Fruit fly (Drosophila melanogaster) whole organism, embryonic: ENCODE results near the gene CG33511.

Source experiments
- Adf1 ChIP-seq: fragments of 200-800 bp; sonication (Bioruptor generic); IDR thresholded peaks from 2 replicates; pipeline ENCODE4 v1.3.6; 2022; ENCODE audit warnings: missing biosample characterization, missing genetic modification characterization
- Aef1 ChIP-seq: fragments of 200-800 bp; sonication (Bioruptor generic); IDR thresholded peaks from 3 replicates; pipeline ENCODE4 v1.3.6; 2022; ENCODE audit warnings: missing biosample characterization, missing genetic modification characterization
- B-H1 ChIP-seq: fragments of 200-800 bp; sonication (Bioruptor generic); IDR thresholded peaks from 3 replicates; pipeline ENCODE4 v1.3.6; 2022; ENCODE audit warnings: missing biosample characterization, missing genetic modification characterization
- BEAF-32 ChIP-seq: fragments of 200-800 bp; sonication (Bioruptor generic); optimal IDR thresholded peaks from 3 replicates; lab custom pipeline; 2017; ENCODE audit warnings: missing biosample characterization, missing genetic modification characterization, mild to moderate bottlenecking, moderate library complexity, missing genetic modification reagents
- CG10321 ChIP-seq: fragments of 200-800 bp; sonication (Bioruptor generic); IDR thresholded peaks from 2 replicates; pipeline ENCODE4 v1.3.6; 2022; ENCODE audit warnings: missing biosample characterization, missing genetic modification characterization
- CG12155 ChIP-seq: fragments of 200-800 bp; sonication (Bioruptor generic); optimal IDR thresholded peaks from 3 replicates; lab custom pipeline; 2016; ENCODE audit warnings: missing biosample characterization, missing genetic modification characterization
- CG12391 ChIP-seq: fragments of 200-800 bp; sonication (Bioruptor generic); optimal IDR thresholded peaks from 3 replicates; lab custom pipeline; 2018; ENCODE audit warnings: missing biosample characterization, mild to moderate bottlenecking, missing genetic modification characterization, moderate library complexity
- CG13287 ChIP-seq: fragments of 200-800 bp; sonication (Bioruptor generic); IDR thresholded peaks from 2 replicates; pipeline ENCODE4 v1.3.6; 2022; ENCODE audit warnings: missing biosample characterization, missing genetic modification characterization; ENCODE audit not compliant: partially characterized antibody
- CG15011 ChIP-seq: fragments of 200-800 bp; sonication (Bioruptor generic); optimal IDR thresholded peaks from 3 replicates; lab custom pipeline; 2018; ENCODE audit warnings: missing biosample characterization, mild to moderate bottlenecking, missing genetic modification characterization
- CG15601 ChIP-seq: fragments of 200-800 bp; sonication (Bioruptor generic); optimal IDR thresholded peaks from 3 replicates; lab custom pipeline; 2019; ENCODE audit warnings: missing biosample characterization, mild to moderate bottlenecking, missing genetic modification characterization, moderate library complexity
- CG1602 ChIP-seq: fragments of 200-800 bp; sonication (Bioruptor generic); optimal IDR thresholded peaks from 3 replicates; lab custom pipeline; 2016; ENCODE audit warnings: missing biosample characterization, missing genetic modification characterization
- CG16815 ChIP-seq: fragments of 200-800 bp; sonication (Bioruptor generic); optimal IDR thresholded peaks from 3 replicates; lab custom pipeline; 2017; ENCODE audit warnings: missing biosample characterization, mild to moderate bottlenecking, missing genetic modification characterization
- CG3163 ChIP-seq: fragments of 200-800 bp; sonication (Bioruptor generic); optimal IDR thresholded peaks from 3 replicates; lab custom pipeline; 2016; ENCODE audit warnings: missing biosample characterization, missing genetic modification characterization
- CG32767 ChIP-seq: fragments of 200-800 bp; sonication (Bioruptor generic); IDR thresholded peaks from 2 replicates; pipeline ENCODE4 v1.3.6; 2022; ENCODE audit warnings: missing biosample characterization, missing genetic modification characterization
- CG32772 ChIP-seq: fragments of 200-800 bp; sonication (Bioruptor generic); IDR thresholded peaks from 2 replicates; pipeline ENCODE4 v1.3.6; 2022; ENCODE audit warnings: missing biosample characterization, missing genetic modification characterization
- CG33213 ChIP-seq: fragments of 200-800 bp; sonication (Bioruptor generic); optimal IDR thresholded peaks from 3 replicates; lab custom pipeline; 2016; ENCODE audit warnings: missing biosample characterization, missing genetic modification characterization
- CG43689 ChIP-seq: fragments of 200-800 bp; sonication (Bioruptor generic); IDR thresholded peaks from 2 replicates; pipeline ENCODE4 v1.3.6; 2022; ENCODE audit warnings: missing biosample characterization, missing genetic modification characterization
- CG6791 ChIP-seq: fragments of 200-800 bp; sonication (Bioruptor generic); IDR thresholded peaks from 3 replicates; pipeline ENCODE4 v1.3.6; 2022; ENCODE audit warnings: missing biosample characterization, missing genetic modification characterization; ENCODE audit not compliant: partially characterized antibody
- CG6813 ChIP-seq: fragments of 200-800 bp; sonication (Bioruptor generic); optimal IDR thresholded peaks from 2 replicates; lab custom pipeline; 2017; ENCODE audit warnings: missing biosample characterization, missing genetic modification characterization, mild to moderate bottlenecking, moderate library complexity, missing genetic modification reagents
- CG7786 ChIP-seq: fragments of 200-800 bp; sonication (Bioruptor generic); optimal IDR thresholded peaks from 2 replicates; lab custom pipeline; 2016; ENCODE audit warnings: missing biosample characterization, missing genetic modification characterization
- CG8388 ChIP-seq: fragments of 200-800 bp; sonication (Bioruptor generic); optimal IDR thresholded peaks from 2 replicates; lab custom pipeline; 2019; ENCODE audit warnings: missing biosample characterization, mild to moderate bottlenecking, missing genetic modification characterization, moderate library complexity
- Chrac-16 ChIP-seq: fragments of 200-800 bp; sonication (Bioruptor generic); optimal IDR thresholded peaks from 3 replicates; lab custom pipeline; 2016; ENCODE audit warnings: missing biosample characterization, missing genetic modification characterization
- D ChIP-seq, 2 experiments: fragments of 200-800 bp in 1 of 2; fragments of >200 bp in 1 of 2; sonication (Bioruptor generic) in 1 of 2; optimal IDR thresholded peaks; 2 replicates in 1 of 2; 3 replicates in 1 of 2; lab custom pipeline; 2017; ENCODE audit warnings: mild to moderate bottlenecking in 1 of 2, missing biosample characterization in 1 of 2, missing genetic modification characterization in 1 of 2, missing genetic modification reagents in 1 of 2
- Dll ChIP-seq: fragments of 200-800 bp; sonication (Bioruptor generic); IDR thresholded peaks from 4 replicates; pipeline ENCODE4 v1.3.6; 2022; ENCODE audit warnings: missing biosample characterization, missing genetic modification characterization; ENCODE audit not compliant: partially characterized antibody
- Doc3 ChIP-seq: fragments of 200-800 bp; sonication (Bioruptor generic); IDR thresholded peaks from 3 replicates; pipeline ENCODE4 v1.3.6; 2022; ENCODE audit warnings: missing biosample characterization, missing genetic modification characterization; ENCODE audit not compliant: partially characterized antibody
- Elba2 ChIP-seq: fragments of 200-800 bp; sonication (Bioruptor generic); optimal IDR thresholded peaks from 3 replicates; lab custom pipeline; 2016; ENCODE audit warnings: missing biosample characterization, missing genetic modification characterization
- Ets65A ChIP-seq: fragments of 200-800 bp; sonication (Bioruptor generic); peaks from one replicate; lab custom pipeline; 2016; ENCODE audit warnings: missing biosample characterization, missing genetic modification characterization
- GATAe ChIP-seq: fragments of 200-800 bp; sonication (Bioruptor generic); conservative IDR thresholded peaks from 2 replicates; pipeline ENCODE4 v1.3.6; 2022; ENCODE audit warnings: missing biosample characterization, missing genetic modification characterization
- MESR4 ChIP-seq: fragments of 200-800 bp; sonication (Bioruptor generic); optimal IDR thresholded peaks from 2 replicates; lab custom pipeline; 2018; ENCODE audit warnings: missing biosample characterization, mild to moderate bottlenecking, missing genetic modification characterization, moderate library complexity
- Oli ChIP-seq: fragments of 200-800 bp; sonication (Bioruptor generic); optimal IDR thresholded peaks from 2 replicates; lab custom pipeline; 2018; ENCODE audit warnings: missing biosample characterization, mild to moderate bottlenecking, missing genetic modification characterization, moderate library complexity
- Taf1 ChIP-seq: fragments of 200-800 bp; sonication (Bioruptor generic); IDR thresholded peaks from 2 replicates; pipeline ENCODE4 v1.3.6; 2022; ENCODE audit warnings: missing biosample characterization, missing genetic modification characterization
- Tbp ChIP-seq: fragments of >200 bp; optimal IDR thresholded peaks from 2 replicates; lab custom pipeline; 2018; ENCODE audit warnings: missing biosample characterization, missing genetic modification characterization
- Xrp1 ChIP-seq: fragments of 200-800 bp; sonication (Bioruptor generic); IDR thresholded peaks from 2 replicates; pipeline ENCODE4 v1.3.6; 2022; ENCODE audit warnings: missing biosample characterization, missing genetic modification characterization
- amos ChIP-seq: fragments of 200-800 bp; sonication (Bioruptor generic); IDR thresholded peaks from 2 replicates; pipeline ENCODE4 v1.3.6; 2022; ENCODE audit warnings: missing biosample characterization, missing genetic modification characterization; ENCODE audit not compliant: partially characterized antibody
- crc ChIP-seq: fragments of 200-800 bp; sonication (Bioruptor generic); optimal IDR thresholded peaks from 2 replicates; lab custom pipeline; 2016; ENCODE audit warnings: missing biosample characterization, missing genetic modification characterization
- cwo ChIP-seq: fragments of 200-800 bp; sonication (Bioruptor generic); optimal IDR thresholded peaks from 3 replicates; lab custom pipeline; 2017; ENCODE audit warnings: missing biosample characterization, missing genetic modification characterization, mild to moderate bottlenecking, moderate library complexity, missing genetic modification reagents
- en ChIP-seq: fragments of 200-800 bp; sonication (Bioruptor generic); optimal IDR thresholded peaks from 2 replicates; lab custom pipeline; 2016; ENCODE audit warnings: missing biosample characterization, missing genetic modification characterization
- esg ChIP-seq: fragments of 200-800 bp; sonication (Bioruptor generic); conservative IDR thresholded peaks from 2 replicates; pipeline ENCODE4 v1.3.6; 2022; ENCODE audit warnings: missing biosample characterization, missing genetic modification characterization
- fd96Cb ChIP-seq: fragments of 200-800 bp; sonication (Bioruptor generic); optimal IDR thresholded peaks from 2 replicates; lab custom pipeline; 2018; ENCODE audit warnings: missing biosample characterization, mild to moderate bottlenecking, missing genetic modification characterization, moderate library complexity
- fu2 ChIP-seq: fragments of 200-800 bp; sonication (Bioruptor generic); optimal IDR thresholded peaks from 2 replicates; lab custom pipeline; 2016; ENCODE audit warnings: missing biosample characterization, missing genetic modification characterization
- gro ChIP-seq: fragments of 200-800 bp; sonication (Bioruptor generic); optimal IDR thresholded peaks from 2 replicates; lab custom pipeline; 2016; ENCODE audit warnings: missing biosample characterization, missing genetic modification characterization
- hth ChIP-seq: fragments of >200 bp; optimal IDR thresholded peaks from 2 replicates; lab custom pipeline; 2017; ENCODE audit warnings: inconsistent platforms
- lab ChIP-seq: fragments of 200-800 bp; sonication (Bioruptor generic); optimal IDR thresholded peaks from 3 replicates; lab custom pipeline; 2017; ENCODE audit warnings: missing biosample characterization, missing genetic modification characterization, mild to moderate bottlenecking, moderate library complexity, missing genetic modification reagents
- mirr ChIP-seq: fragments of 200-800 bp; sonication (Bioruptor generic); optimal IDR thresholded peaks from 3 replicates; lab custom pipeline; 2018; ENCODE audit warnings: missing biosample characterization, mild to moderate bottlenecking, missing genetic modification characterization
- nerfin-2 ChIP-seq: fragments of 200-800 bp; sonication (Bioruptor generic); IDR thresholded peaks from 2 replicates; pipeline ENCODE4 v1.3.6; 2022; ENCODE audit warnings: missing biosample characterization, missing genetic modification characterization; ENCODE audit not compliant: partially characterized antibody
- pan ChIP-seq, 4 experiments: fragments of >200 bp in 3 of 4; fragments of 200-800 bp in 1 of 4; sonication (Bioruptor generic) in 1 of 4; optimal IDR thresholded peaks in 3 of 4; IDR thresholded peaks in 1 of 4; 2 replicates each; pipeline versions ENCODE4 v1.3.6 to Lab custom; 2017 to 2022; ENCODE audit warnings: missing biosample characterization in 2 of 4, missing genetic modification characterization in 2 of 4, mixed read lengths in 1 of 4
- tin ChIP-seq: fragments of 200-800 bp; sonication (Bioruptor generic); optimal IDR thresholded peaks from 3 replicates; lab custom pipeline; 2016; ENCODE audit warnings: missing biosample characterization, missing genetic modification characterization
- tx ChIP-seq: fragments of 200-800 bp; sonication (Bioruptor generic); optimal IDR thresholded peaks from 2 replicates; lab custom pipeline; 2016; ENCODE audit warnings: missing biosample characterization, missing genetic modification characterization
- yki ChIP-seq: fragments of >200 bp; optimal IDR thresholded peaks from 3 replicates; lab custom pipeline; 2018

The CG33511 gene

DNA sequence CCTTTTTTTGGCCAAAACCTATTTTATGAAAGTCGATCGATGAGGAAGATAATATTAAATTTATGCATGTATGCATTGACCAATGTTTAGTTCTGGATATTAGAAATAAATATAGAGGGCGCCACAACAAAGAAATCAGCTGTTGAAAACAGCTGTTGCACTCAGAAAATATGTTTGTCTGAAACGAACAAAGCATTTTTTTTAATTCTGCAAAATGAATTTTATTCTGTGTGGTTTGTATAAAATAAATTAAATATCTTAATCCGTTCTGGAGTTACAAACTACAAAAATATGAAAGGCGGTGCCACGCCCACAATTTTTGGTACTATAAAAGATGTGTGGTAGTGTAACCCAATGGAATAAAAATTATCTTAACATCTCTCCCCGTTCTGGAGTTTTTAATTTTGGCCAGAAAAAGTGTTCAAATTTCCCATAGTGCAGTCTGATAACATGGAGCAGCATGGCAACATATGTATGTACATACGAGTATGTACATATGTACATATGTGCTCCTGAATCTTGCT is 26.5 kb upstream of the CG33511 start (continued):
- no peak for TF ChIP-seq GATAe (GFP tag; lab: Robert Waterston, UW)
- TF ChIP-seq Elba2 (GFP tag; lab: Kevin White, UChicago) = no peak
- peak; percentile 66; the same call in 1 of the 2 replicates for TF ChIP-seq CG32767 (GFP tag; lab: Robert Waterston, UW)
- TF ChIP-seq yki (lab: Kevin White, UChicago) = no peak
- peak; percentile 56 for TF ChIP-seq CG15601 (tag; lab: Kevin White, UChicago)
- TF ChIP-seq esg = peak; percentile 58; the same call in 1 of the 2 replicates
- no peak for TF ChIP-seq pan (optimal IDR thresholded peaks at IDR 0.05; lab: Kevin White, UChicago)
- peak in 1 of 2 experiments; percentile 27 for TF ChIP-seq pan (GFP tag; optimal IDR thresholded peaks at IDR 0.05 in 1 of 2, IDR thresholded peaks at IDR 0.05 in 1 of 2)
- TF ChIP-seq CG6791 = no peak
- no peak for TF ChIP-seq CG13287 (GFP tag; lab: Robert Waterston, UW)
- no peak for TF ChIP-seq CG15011
- TF ChIP-seq mirr = no peak
- no peak for TF ChIP-seq hth (lab: Kevin White, UChicago)
- no peak for TF ChIP-seq Adf1
- TF ChIP-seq amos (GFP tag; lab: Robert Waterston, UW) = no peak
- TF ChIP-seq BEAF-32 (GFP tag; lab: Kevin White, UChicago) = no peak
- no peak for TF ChIP-seq cwo
- peak; percentile 29 for TF ChIP-seq gro (GFP tag; lab: Kevin White, UChicago)
- TF ChIP-seq nerfin-2 (GFP tag; lab: Robert Waterston, UW) = no peak
- no peak for TF ChIP-seq CG43689
- TF ChIP-seq Tbp (GFP tag; lab: Kevin White, UChicago) = no peak
- peak; percentile 38 for TF ChIP-seq fd96Cb (tag; lab: Kevin White, UChicago)
- TF ChIP-seq Doc3 (GFP tag; lab: Robert Waterston, UW) = no peak
- TF ChIP-seq fu2 (GFP tag; lab: Kevin White, UChicago) = no peak
- peak; percentile 7 for TF ChIP-seq Ets65A (GFP tag; lab: Kevin White, UChicago)
- TF ChIP-seq D (optimal IDR thresholded peaks at IDR 0.05; lab: Kevin White, UChicago) = no peak
- peak; percentile 60 for TF ChIP-seq D (GFP tag; optimal IDR thresholded peaks at IDR 0.05; lab: Kevin White, UChicago)
- no peak for TF ChIP-seq CG32772 (GFP tag; lab: Robert Waterston, UW)
- peak; percentile 21 for TF ChIP-seq CG16815 (GFP tag; lab: Kevin White, UChicago)
- peak; percentile 6 for TF ChIP-seq CG6813 (GFP tag; lab: Kevin White, UChicago)
- 0 out of 3 replicates have a peak, but pooled peaks have one; percentile 9 for TF ChIP-seq Aef1
- TF ChIP-seq CG12391 (tag; lab: Kevin White, UChicago) = peak; percentile 64
- no peak for TF ChIP-seq Dll (GFP tag; lab: Robert Waterston, UW)
- TF ChIP-seq CG7786 = no peak
- TF ChIP-seq CG1602 (GFP tag; lab: Kevin White, UChicago) = peak; percentile 33
- no peak for TF ChIP-seq Taf1 (GFP tag; lab: Robert Waterston, UW)
- TF ChIP-seq CG12155 (GFP tag; lab: Kevin White, UChicago) = no peak
- peak; percentile 33 for TF ChIP-seq Chrac-16
- TF ChIP-seq crc (GFP tag; lab: Kevin White, UChicago) = no peak
- TF ChIP-seq CG10321 (GFP tag; lab: Robert Waterston, UW) = no peak
- TF ChIP-seq Oli (tag; lab: Kevin White, UChicago) = peak; percentile 72
- TF ChIP-seq tx (GFP tag; lab: Kevin White, UChicago) = peak; percentile 11
- no peak for TF ChIP-seq CG3163 (GFP tag; lab: Kevin White, UChicago)
- peak; percentile 37; the same call in 2 of the 3 replicates for TF ChIP-seq B-H1 (GFP tag; lab: Robert Waterston, UW)
- peak; percentile 49 for TF ChIP-seq CG33213 (GFP tag; lab: Kevin White, UChicago)
- peak; percentile 45 for TF ChIP-seq lab (GFP tag; lab: Kevin White, UChicago)
- peak; percentile 45 for TF ChIP-seq tin
- no peak for TF ChIP-seq MESR4
- peak; percentile 62 for TF ChIP-seq Xrp1 (GFP tag; lab: Robert Waterston, UW)
- peak; percentile 78 for TF ChIP-seq CG8388
- TF ChIP-seq en (GFP tag; lab: Kevin White, UChicago) = peak; percentile 30
